Worm (Caenorhabditis elegans): Measurements from ENCODE around the gene trx-3.

Gene trx-3

DNA sequence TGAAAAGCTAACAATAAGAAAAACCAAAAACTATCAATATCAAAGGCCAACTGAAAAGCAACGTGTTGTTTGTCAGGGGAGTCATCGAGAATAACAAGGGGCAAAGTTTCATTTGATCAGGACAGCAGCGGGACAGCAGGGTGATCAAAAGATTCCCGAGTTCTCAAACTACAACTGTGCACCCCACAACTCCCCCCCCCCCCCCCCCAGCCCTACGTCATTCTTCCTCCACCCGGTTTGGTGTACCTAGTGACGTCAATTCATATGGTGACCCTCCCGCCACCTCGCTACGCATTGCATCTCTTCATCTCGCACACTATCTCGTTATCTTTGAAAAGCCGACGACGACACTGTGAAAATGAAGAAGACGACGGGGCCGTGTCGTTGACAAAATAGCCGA, 13.1 kb upstream of the trx-3 start (continued):
- TF ChIP-seq mdl-1 (tag; optimal IDR thresholded peaks at IDR 0.05) (no peak), Y105C5A.15 (GFP tag; IDR thresholded peaks at IDR 0.05) (no peak), ceh-44 (GFP tag; IDR thresholded peaks at IDR 0.05) (no peak), hlh-30 (tag; optimal IDR thresholded peaks at IDR 0.05; ENCODE audit: insufficient read depth) (no peak), F44E2.7 (GFP tag; IDR thresholded peaks at IDR 0.05) (no peak), ctbp-1 (GFP tag; IDR thresholded peaks at IDR 0.05) (0 out of 2 replicates have a peak, but pooled peaks have one; percentile 32), Y5F2A.4 (GFP tag; optimal IDR thresholded peaks at IDR 0.05) (no peak), egl-27 (tag; optimal IDR thresholded peaks at IDR 0.05) (no peak), lin-39 (tag; optimal IDR thresholded peaks at IDR 0.05) (no peak), nhr-237 (tag; optimal IDR thresholded peaks at IDR 0.05) (no peak), unc-130 (GFP tag; optimal IDR thresholded peaks at IDR 0.05) (no peak), lin-1 (GFP tag; IDR thresholded peaks at IDR 0.05) (no peak), aly-2 (tag; optimal IDR thresholded peaks at IDR 0.05) (no peak), nhr-11 (tag; optimal IDR thresholded peaks at IDR 0.05) (no peak), arid-1 (GFP tag; conservative IDR thresholded peaks at IDR 0.05) (no peak), php-3 (GFP tag; IDR thresholded peaks at IDR 0.05) (no peak), ZK337.2 (GFP tag; IDR thresholded peaks at IDR 0.05) (no peak), pha-4 (GFP tag; IDR thresholded peaks at IDR 0.05) (peak; percentile 9; the same call in 1 of the 2 replicates), pha-4 (tag; optimal IDR thresholded peaks at IDR 0.05) (no peak), mxl-3 (GFP tag; optimal IDR thresholded peaks at IDR 0.05) (peak; percentile 24), T20F7.1 (GFP tag; optimal IDR thresholded peaks at IDR 0.05) (no peak), skn-1 (tag; optimal IDR thresholded peaks at IDR 0.05) (no peak), zip-2 (tag; optimal IDR thresholded peaks at IDR 0.05) (no peak), nhr-10 (tag; optimal IDR thresholded peaks at IDR 0.05) (no peak), ces-1 (GFP tag; optimal IDR thresholded peaks at IDR 0.05) (no peak), unc-62 (GFP tag; optimal IDR thresholded peaks at IDR 0.05 in 1 of 2) (no peak), unc-62 (tag; optimal IDR thresholded peaks at IDR 0.05) (no peak), nhr-25 (tag; optimal IDR thresholded peaks at IDR 0.05; ENCODE audit: borderline replicate concordance, insufficient read depth) (no peak), rbr-2 (tag; optimal IDR thresholded peaks at IDR 0.05) (no peak), madf-9 (GFP tag; conservative IDR thresholded peaks at IDR 0.05) (0 out of 2 replicates have a peak, but pooled peaks have one; percentile 25), cey-2 (tag; optimal IDR thresholded peaks at IDR 0.05; ENCODE audit: borderline replicate concordance, insufficient read depth) (no peak), spr-3 (GFP tag; optimal IDR thresholded peaks at IDR 0.05) (no peak), F49E8.2 (tag; optimal IDR thresholded peaks at IDR 0.05; ENCODE audit: borderline replicate concordance) (no peak), zag-1 (tag; optimal IDR thresholded peaks at IDR 0.05) (no peak), D1046.2 (GFP tag; IDR thresholded peaks at IDR 0.05) (no peak), nhr-42 (GFP tag; IDR thresholded peaks at IDR 0.05) (no peak), dve-1 (tag; optimal IDR thresholded peaks at IDR 0.05; ENCODE audit: insufficient read depth) (no peak), aha-1 (tag) (no peak), Y48G9A.11 (GFP tag; IDR thresholded peaks at IDR 0.05) (0 out of 2 replicates have a peak, but pooled peaks have one; percentile 5), F37D6.2 (tag; optimal IDR thresholded peaks at IDR 0.05) (no peak), ceh-32 (tag; optimal IDR thresholded peaks at IDR 0.05; ENCODE audit: poor library complexity) (no peak), sdz-12 (GFP tag; optimal IDR thresholded peaks at IDR 0.05) (peak; percentile 45), mxl-2 (GFP tag; conservative IDR thresholded peaks at IDR 0.05) (no peak), ceh-62 (tag; optimal IDR thresholded peaks at IDR 0.05) (no peak), lin-38 (GFP tag; IDR thresholded peaks at IDR 0.05) (no peak)
